Worm (Caenorhabditis elegans) whole organism, early embryonic: ENCODE data around the gene ver-3.

Source experiments
- B0310.2 ChIP-seq: sonication (generic microtip); optimal IDR thresholded peaks from 2 replicates; lab custom pipeline; 2016; ENCODE audit warnings: mild to moderate bottlenecking, missing genetic modification characterization, missing compliant biosample characterization
- F13C5.2 ChIP-seq: sonication (generic microtip); optimal IDR thresholded peaks from 2 replicates; lab custom pipeline; 2017; ENCODE audit warnings: mild to moderate bottlenecking, missing genetic modification characterization, inconsistent platforms, missing compliant biosample characterization
- aly-1 ChIP-seq: sonication (generic microtip); optimal IDR thresholded peaks from 2 replicates; lab custom pipeline; 2016; ENCODE audit warnings: missing genetic modification characterization, missing compliant biosample characterization
- ama-1 ChIP-seq: fragments of 150-350 bp; optimal IDR thresholded peaks from 2 replicates; lab custom pipeline; 2014
- ceh-13 ChIP-seq: fragments of 200-800 bp; sonication (Bioruptor generic); optimal IDR thresholded peaks from 2 replicates; lab custom pipeline; 2018; ENCODE audit warnings: mild to moderate bottlenecking, missing genetic modification characterization, missing compliant biosample characterization
- ceh-36 ChIP-seq: sonication (generic microtip); optimal IDR thresholded peaks from 2 replicates; lab custom pipeline; 2016; ENCODE audit warnings: missing genetic modification characterization, inconsistent platforms, missing compliant biosample characterization
- ets-7 ChIP-seq: sonication (generic microtip); optimal IDR thresholded peaks from 2 replicates; lab custom pipeline; 2016; ENCODE audit warnings: missing genotype, missing genetic modification characterization, missing compliant biosample characterization
- flt-1 ChIP-seq: fragments of 200-800 bp; sonication (Bioruptor generic); IDR thresholded peaks from 2 replicates; pipeline ENCODE4 v1.3.6; 2022; ENCODE audit warnings: missing genetic modification characterization, missing compliant biosample characterization
- hmbx-1 ChIP-seq: sonication (generic microtip); optimal IDR thresholded peaks from 2 replicates; lab custom pipeline; 2016; ENCODE audit warnings: mild to moderate bottlenecking, missing genetic modification characterization, missing compliant biosample characterization
- hmg-4 ChIP-seq: fragments of 200-800 bp; sonication (Bioruptor generic); optimal IDR thresholded peaks from 2 replicates; lab custom pipeline; 2018; ENCODE audit warnings: mild to moderate bottlenecking, missing genetic modification characterization, missing compliant biosample characterization
- hnd-1 ChIP-seq: sonication (generic microtip); optimal IDR thresholded peaks from 2 replicates; lab custom pipeline; 2016; ENCODE audit warnings: missing genetic modification characterization, missing compliant biosample characterization
- pes-1 ChIP-seq: fragments of 200-800 bp; sonication (Bioruptor generic); IDR thresholded peaks from 2 replicates; pipeline ENCODE4 v1.3.6; 2022; ENCODE audit warnings: missing genetic modification reagents, missing genetic modification characterization, missing compliant biosample characterization
- scrt-1 ChIP-seq: fragments of 200-800 bp; sonication (Bioruptor generic); IDR thresholded peaks from 2 replicates; pipeline ENCODE4 v1.3.6; 2022; ENCODE audit warnings: missing genetic modification characterization, missing compliant biosample characterization
- sea-1 ChIP-seq: fragments of 200-800 bp; sonication (Bioruptor generic); conservative IDR thresholded peaks from 2 replicates; pipeline ENCODE4 v1.3.6; 2022; ENCODE audit warnings: missing genetic modification characterization, missing compliant biosample characterization
- tbx-11 ChIP-seq: fragments of 200-800 bp; sonication (Bioruptor generic); IDR thresholded peaks from 2 replicates; pipeline ENCODE4 v1.3.6; 2022; ENCODE audit warnings: missing genetic modification characterization, missing compliant biosample characterization
- tbx-37 ChIP-seq: fragments of 200-800 bp; sonication (Bioruptor generic); conservative IDR thresholded peaks from 2 replicates; pipeline ENCODE4 v1.3.6; 2022; ENCODE audit warnings: missing genetic modification reagents, missing genetic modification characterization, missing compliant biosample characterization
- tra-4 ChIP-seq: sonication (generic microtip); optimal IDR thresholded peaks from 2 replicates; lab custom pipeline; 2017; ENCODE audit warnings: missing genetic modification characterization, missing compliant biosample characterization

The ver-3 gene

ce11 chrX:10971118-10971517 is 21.2 kb upstream of the ver-3 start:
- TF ChIP-seq hmbx-1 (tag; lab: Kevin White, UChicago) = no peak
- TF ChIP-seq sea-1 (GFP tag; lab: Robert Waterston, UW) = no peak
- TF ChIP-seq scrt-1 (GFP tag; lab: Robert Waterston, UW) = no peak
- TF ChIP-seq F13C5.2 (tag; lab: Kevin White, UChicago) = no peak
- TF ChIP-seq tra-4 (tag; lab: Kevin White, UChicago) = no peak
- no peak for TF ChIP-seq hmg-4 (GFP tag; lab: Kevin White, UChicago)
- no peak for TF ChIP-seq ceh-13 (GFP tag; lab: Kevin White, UChicago)

ce11 chrX:10976447-10977196 is 15.7 kb upstream of the ver-3 start:
- TF ChIP-seq B0310.2 = no peak
- no peak for TF ChIP-seq ceh-13 (GFP tag; lab: Kevin White, UChicago)
- no peak for TF ChIP-seq flt-1 (GFP tag; lab: Robert Waterston, UW)
- TF ChIP-seq pes-1 (GFP tag; lab: Robert Waterston, UW) = no peak
- TF ChIP-seq hmbx-1 (tag; lab: Kevin White, UChicago) = no peak
- TF ChIP-seq tbx-11 (GFP tag; lab: Robert Waterston, UW) = no peak
- no peak for TF ChIP-seq hnd-1 (tag; lab: Kevin White, UChicago)
- TF ChIP-seq ets-7 = no peak
- no peak for TF ChIP-seq aly-1 (tag; lab: Kevin White, UChicago)
- no peak for TF ChIP-seq tra-4 (tag; lab: Kevin White, UChicago)
- TF ChIP-seq F13C5.2 (tag; lab: Kevin White, UChicago) = no peak
- TF ChIP-seq ceh-36 (tag; lab: Kevin White, UChicago) = no peak

ce11 chrX:10979186-10979585 is 13.1 kb upstream of the ver-3 start, which contains the start of gene pxn-2:
TSS of gene pxn-2 (minus strand) at chrX:10979286.
- TF ChIP-seq B0310.2 (no peak), hnd-1 (tag; lab: Kevin White, UChicago) (no peak), sea-1 (GFP tag; lab: Robert Waterston, UW) (no peak), ceh-36 (tag; lab: Kevin White, UChicago) (no peak), aly-1 (tag; lab: Kevin White, UChicago) (no peak), scrt-1 (GFP tag; lab: Robert Waterston, UW) (no peak), tbx-11 (GFP tag; lab: Robert Waterston, UW) (no peak)

ce11 chrX:10981374-10981773 is 10.9 kb upstream of the ver-3 start:
- TF ChIP-seq hmg-4 (GFP tag; lab: Kevin White, UChicago) = no peak
- TF ChIP-seq pes-1 (GFP tag; lab: Robert Waterston, UW) = no peak
- no peak for TF ChIP-seq ets-7
- TF ChIP-seq tbx-11 (GFP tag; lab: Robert Waterston, UW) = no peak
- no peak for TF ChIP-seq F13C5.2 (tag; lab: Kevin White, UChicago)
- no peak for TF ChIP-seq tra-4 (tag; lab: Kevin White, UChicago)

- TF ChIP-seq F13C5.2 (tag; lab: Kevin White, UChicago) (no peak), hnd-1 (tag; lab: Kevin White, UChicago) (no peak), ceh-13 (GFP tag; lab: Kevin White, UChicago) (no peak), ets-7 (no peak), tra-4 (tag; lab: Kevin White, UChicago) (no peak), pes-1 (GFP tag; lab: Robert Waterston, UW) (no peak), B0310.2 (no peak), aly-1 (tag; lab: Kevin White, UChicago) (no peak), flt-1 (GFP tag; lab: Robert Waterston, UW) (no peak), ama-1 (no peak), hmbx-1 (tag; lab: Kevin White, UChicago) (no peak), scrt-1 (GFP tag; lab: Robert Waterston, UW) (no peak), tbx-11 (GFP tag; lab: Robert Waterston, UW) (no peak), sea-1 (GFP tag; lab: Robert Waterston, UW) (no peak), ceh-36 (tag; lab: Kevin White, UChicago) (no peak), hmg-4 (GFP tag; lab: Kevin White, UChicago) (no peak), tbx-37 (GFP tag; lab: Robert Waterston, UW) (no peak)
Observed at ce11 chrX:10982051-10982450, 10.2 kb upstream of the ver-3 start, which contains the start of gene ver-4. TSS of gene ver-4 (plus strand) at chrX:10982351.

ce11 chrX:10989286-10989685 is 3.0 kb upstream of the ver-3 start:
- TF ChIP-seq ets-7 (no peak), F13C5.2 (tag; lab: Kevin White, UChicago) (no peak), ama-1 (no peak), B0310.2 (no peak), pes-1 (GFP tag; lab: Robert Waterston, UW) (no peak), aly-1 (tag; lab: Kevin White, UChicago) (no peak), scrt-1 (GFP tag; lab: Robert Waterston, UW) (0 out of 2 replicates have a peak, but pooled peaks have one; percentile 12)

ce11 chrX:10990159-10990854 is 2.0 kb upstream of the ver-3 start:
- TF ChIP-seq flt-1 (GFP tag; lab: Robert Waterston, UW) = 0 out of 2 replicates have a peak, but pooled peaks have one; percentile 3
- no peak for TF ChIP-seq B0310.2
